Fruit fly (Drosophila melanogaster) whole organism, embryonic: ENCODE results near the gene Ae2.

Experiments used
- ATbp ChIP-seq: fragments of 200-800 bp; sonication (Bioruptor generic); optimal IDR thresholded peaks from 2 replicates; lab custom pipeline; 2017; ENCODE audit warnings: missing biosample characterization, mild to moderate bottlenecking, missing genetic modification characterization, missing genetic modification reagents
- Adf1 ChIP-seq: fragments of 200-800 bp; sonication (Bioruptor generic); IDR thresholded peaks from 2 replicates; pipeline ENCODE4 v1.3.6; 2022; ENCODE audit warnings: missing biosample characterization, missing genetic modification characterization
- Bgb ChIP-seq: fragments of 200-800 bp; sonication (Bioruptor generic); IDR thresholded peaks from 2 replicates; pipeline ENCODE4 v1.3.6; 2022; ENCODE audit warnings: missing biosample characterization, missing genetic modification characterization; ENCODE audit not compliant: partially characterized antibody
- Bteb2 ChIP-seq: fragments of 200-800 bp; sonication (Bioruptor generic); optimal IDR thresholded peaks from 2 replicates; lab custom pipeline; 2016; ENCODE audit warnings: missing biosample characterization, missing genetic modification characterization
- CG11085 ChIP-seq: fragments of 200-800 bp; sonication (Bioruptor generic); IDR thresholded peaks from 2 replicates; pipeline ENCODE4 v1.3.6; 2022; ENCODE audit warnings: missing biosample characterization, missing genetic modification characterization
- CG1233 ChIP-seq: fragments of 200-800 bp; sonication (Bioruptor generic); optimal IDR thresholded peaks from 4 replicates; lab custom pipeline; 2018; ENCODE audit warnings: missing biosample characterization, mild to moderate bottlenecking, missing genetic modification characterization
- CG13894 ChIP-seq: fragments of 200-800 bp; sonication (Bioruptor generic); optimal IDR thresholded peaks from 3 replicates; lab custom pipeline; 2018; ENCODE audit warnings: missing biosample characterization, mild to moderate bottlenecking, missing genetic modification characterization, moderate library complexity
- CG14667 ChIP-seq: fragments of 200-800 bp; sonication (Bioruptor generic); IDR thresholded peaks from 2 replicates; pipeline ENCODE4 v1.3.6; 2022; ENCODE audit warnings: missing biosample characterization, missing genetic modification characterization
- CG14965 ChIP-seq: fragments of 200-800 bp; sonication (Bioruptor generic); optimal IDR thresholded peaks from 2 replicates; lab custom pipeline; 2016; ENCODE audit warnings: missing biosample characterization, missing genetic modification characterization, borderline replicate concordance
- CG15011 ChIP-seq: fragments of 200-800 bp; sonication (Bioruptor generic); optimal IDR thresholded peaks from 3 replicates; lab custom pipeline; 2018; ENCODE audit warnings: missing biosample characterization, mild to moderate bottlenecking, missing genetic modification characterization
- CG1602 ChIP-seq: fragments of 200-800 bp; sonication (Bioruptor generic); optimal IDR thresholded peaks from 3 replicates; lab custom pipeline; 2016; ENCODE audit warnings: missing biosample characterization, missing genetic modification characterization
- CG2199 ChIP-seq: fragments of 200-800 bp; sonication (Bioruptor generic); IDR thresholded peaks from 3 replicates; pipeline ENCODE4 v1.3.6; 2022; ENCODE audit warnings: missing biosample characterization, missing genetic modification characterization
- CG2712 ChIP-seq: fragments of 200-800 bp; optimal IDR thresholded peaks from 3 replicates; lab custom pipeline; 2019; ENCODE audit warnings: missing biosample characterization, mild to moderate bottlenecking, missing genetic modification characterization, moderate library complexity
- CG2875 ChIP-seq: fragments of 200-800 bp; sonication (Bioruptor generic); optimal IDR thresholded peaks from 2 replicates; lab custom pipeline; 2017; ENCODE audit warnings: missing biosample characterization, mild to moderate bottlenecking, missing genetic modification characterization, missing genetic modification reagents
- CG32772 ChIP-seq: fragments of 200-800 bp; sonication (Bioruptor generic); IDR thresholded peaks from 2 replicates; pipeline ENCODE4 v1.3.6; 2022; ENCODE audit warnings: missing biosample characterization, missing genetic modification characterization
- CG33213 ChIP-seq: fragments of 200-800 bp; sonication (Bioruptor generic); optimal IDR thresholded peaks from 3 replicates; lab custom pipeline; 2016; ENCODE audit warnings: missing biosample characterization, missing genetic modification characterization
- CG4617 ChIP-seq: fragments of 200-800 bp; sonication (Bioruptor generic); optimal IDR thresholded peaks from 3 replicates; lab custom pipeline; 2016; ENCODE audit warnings: missing biosample characterization, missing genetic modification characterization, borderline replicate concordance
- CG5245 ChIP-seq: fragments of 200-800 bp; sonication (Bioruptor generic); optimal IDR thresholded peaks from 3 replicates; lab custom pipeline; 2016; ENCODE audit warnings: missing biosample characterization, missing genetic modification characterization
- CG7963 ChIP-seq: fragments of 200-800 bp; sonication (Bioruptor generic); IDR thresholded peaks from 3 replicates; pipeline ENCODE4 v1.3.6; 2022; ENCODE audit warnings: missing biosample characterization, missing genetic modification characterization; ENCODE audit not compliant: partially characterized antibody
- CG8359 ChIP-seq: fragments of 200-800 bp; sonication (Bioruptor generic); optimal IDR thresholded peaks from 2 replicates; lab custom pipeline; 2017; ENCODE audit warnings: missing biosample characterization, mild to moderate bottlenecking, missing genetic modification characterization, borderline replicate concordance
- CG8388 ChIP-seq: fragments of 200-800 bp; sonication (Bioruptor generic); optimal IDR thresholded peaks from 2 replicates; lab custom pipeline; 2019; ENCODE audit warnings: missing biosample characterization, mild to moderate bottlenecking, missing genetic modification characterization, moderate library complexity
- CG9797 ChIP-seq: fragments of 200-800 bp; sonication (Bioruptor generic); optimal IDR thresholded peaks from 3 replicates; lab custom pipeline; 2018; ENCODE audit warnings: missing biosample characterization, mild to moderate bottlenecking, missing genetic modification characterization
- Dad ChIP-seq: fragments of 200-800 bp; sonication (Bioruptor generic); optimal IDR thresholded peaks from 3 replicates; lab custom pipeline; 2016; ENCODE audit warnings: missing biosample characterization, missing genetic modification characterization
- Dip2 ChIP-seq: fragments of 200-800 bp; sonication (Bioruptor generic); IDR thresholded peaks from 2 replicates; pipeline ENCODE4 v1.3.6; 2022; ENCODE audit warnings: missing biosample characterization, missing genetic modification characterization
- Dll ChIP-seq: fragments of 200-800 bp; sonication (Bioruptor generic); IDR thresholded peaks from 4 replicates; pipeline ENCODE4 v1.3.6; 2022; ENCODE audit warnings: missing biosample characterization, missing genetic modification characterization; ENCODE audit not compliant: partially characterized antibody
- Fer1 ChIP-seq: fragments of 200-800 bp; sonication (Bioruptor generic); optimal IDR thresholded peaks from 2 replicates; lab custom pipeline; 2017; ENCODE audit warnings: missing biosample characterization, mild to moderate bottlenecking, missing genetic modification characterization
- NC2α ChIP-seq: fragments of 200-800 bp; sonication (Bioruptor generic); optimal IDR thresholded peaks from 2 replicates; lab custom pipeline; 2016; ENCODE audit warnings: missing biosample characterization, missing genetic modification characterization
- Ravus ChIP-seq: fragments of 200-800 bp; sonication (Bioruptor generic); IDR thresholded peaks from 2 replicates; pipeline ENCODE4 v1.3.6; 2022; ENCODE audit warnings: missing biosample characterization, missing genetic modification characterization
- cg ChIP-seq: fragments of 200-800 bp; sonication (Bioruptor generic); optimal IDR thresholded peaks from 3 replicates; lab custom pipeline; 2019; ENCODE audit warnings: missing biosample characterization, mild to moderate bottlenecking, missing genetic modification characterization, moderate library complexity
- crol ChIP-seq: fragments of 200-800 bp; sonication (Bioruptor generic); IDR thresholded peaks from 2 replicates; pipeline ENCODE4 v1.3.6; 2022; ENCODE audit warnings: missing biosample characterization, missing genetic modification characterization
- da ChIP-seq: fragments of 200-800 bp; sonication (Bioruptor generic); optimal IDR thresholded peaks from 2 replicates; lab custom pipeline; 2016; ENCODE audit warnings: missing biosample characterization, missing genetic modification characterization
- fd96Cb ChIP-seq: fragments of 200-800 bp; sonication (Bioruptor generic); optimal IDR thresholded peaks from 2 replicates; lab custom pipeline; 2018; ENCODE audit warnings: missing biosample characterization, mild to moderate bottlenecking, missing genetic modification characterization, moderate library complexity
- gcm2 ChIP-seq: fragments of 200-800 bp; sonication (Bioruptor generic); optimal IDR thresholded peaks from 2 replicates; lab custom pipeline; 2016; ENCODE audit warnings: missing biosample characterization, missing genetic modification characterization
- her ChIP-seq: fragments of 200-800 bp; sonication (Bioruptor generic); optimal IDR thresholded peaks from 2 replicates; lab custom pipeline; 2016; ENCODE audit warnings: missing biosample characterization, missing genetic modification characterization
- insv ChIP-seq, 2 experiments: fragments of 200-800 bp; sonication (Bioruptor generic); optimal IDR thresholded peaks; 3 replicates each; lab custom pipeline; 2016 to 2018; ENCODE audit warnings: missing biosample characterization in 2 of 2, missing genetic modification characterization in 2 of 2
- kni ChIP-seq: fragments of 200-800 bp; sonication (Bioruptor generic); optimal IDR thresholded peaks from 3 replicates; lab custom pipeline; 2017; ENCODE audit warnings: mild to moderate bottlenecking, missing biosample characterization, missing genetic modification reagents, missing genetic modification characterization
- nom ChIP-seq: fragments of 200-800 bp; sonication (Bioruptor generic); optimal IDR thresholded peaks from 2 replicates; lab custom pipeline; 2017; ENCODE audit warnings: missing biosample characterization, missing genetic modification characterization, mild to moderate bottlenecking, moderate library complexity, missing genetic modification reagents
- onecut ChIP-seq: fragments of 200-800 bp; sonication (Bioruptor generic); IDR thresholded peaks from 2 replicates; pipeline ENCODE4 v1.3.6; 2022; ENCODE audit warnings: missing biosample characterization, missing genetic modification characterization
- ranshi ChIP-seq: fragments of 200-800 bp; sonication (Bioruptor generic); IDR thresholded peaks from 2 replicates; pipeline ENCODE4 v1.3.6; 2022; ENCODE audit warnings: missing biosample characterization, missing genetic modification characterization
- sd ChIP-seq: fragments of 200-800 bp; sonication (Bioruptor generic); optimal IDR thresholded peaks from 3 replicates; lab custom pipeline; 2018; ENCODE audit warnings: missing biosample characterization, mild to moderate bottlenecking, missing genetic modification characterization, moderate library complexity
- seq ChIP-seq: fragments of 200-800 bp; sonication (Bioruptor generic); IDR thresholded peaks from 2 replicates; pipeline ENCODE4 v1.3.6; 2022; ENCODE audit warnings: missing biosample characterization, missing genetic modification characterization
- slp2 ChIP-seq: fragments of 200-800 bp; sonication (Bioruptor generic); optimal IDR thresholded peaks from 2 replicates; lab custom pipeline; 2016; ENCODE audit warnings: missing biosample characterization, missing genetic modification characterization
- sr ChIP-seq: fragments of 200-800 bp; sonication (Bioruptor generic); IDR thresholded peaks from 3 replicates; pipeline ENCODE4 v1.3.6; 2022; ENCODE audit warnings: missing biosample characterization, missing genetic modification characterization
- stwl ChIP-seq: fragments of 200-800 bp; sonication (Bioruptor generic); optimal IDR thresholded peaks from 3 replicates; lab custom pipeline; 2018; ENCODE audit warnings: missing biosample characterization, mild to moderate bottlenecking, missing genetic modification characterization, moderate library complexity
- ttk ChIP-seq: fragments of 200-800 bp; sonication (Bioruptor generic); IDR thresholded peaks from 2 replicates; pipeline ENCODE4 v2.1.2; 2022; ENCODE audit warnings: missing biosample characterization, missing genetic modification characterization
- tup ChIP-seq: fragments of 200-800 bp; sonication (Bioruptor generic); optimal IDR thresholded peaks from 2 replicates; lab custom pipeline; 2016; ENCODE audit warnings: missing biosample characterization, mild to moderate bottlenecking, missing genetic modification characterization, moderate library complexity
- tx ChIP-seq: fragments of 200-800 bp; sonication (Bioruptor generic); optimal IDR thresholded peaks from 2 replicates; lab custom pipeline; 2016; ENCODE audit warnings: missing biosample characterization, missing genetic modification characterization
- zen2 ChIP-seq: fragments of 200-800 bp; sonication (Bioruptor generic); IDR thresholded peaks from 3 replicates; pipeline ENCODE4 v1.3.6; 2022; ENCODE audit warnings: missing biosample characterization, missing genetic modification characterization; ENCODE audit not compliant: partially characterized antibody

The Ae2 gene

dm6 chr3L:9713828-9714536, 49.4 kb upstream of the Ae2 start, which contains the start of gene vsg (continued):
- TF ChIP-seq tx (GFP tag; lab: Kevin White, UChicago) (peak; percentile 6), crol (GFP tag; lab: Robert Waterston, UW) (no peak), Ravus (no peak), CG11085 (GFP tag; lab: Robert Waterston, UW) (no peak; the same call in 1 of the 2 replicates), CG14667 (peak; percentile 63), CG1233 (GFP tag; lab: Kevin White, UChicago) (peak; percentile 71), ATbp (GFP tag; lab: Kevin White, UChicago) (peak; percentile 36), CG2712 (tag; lab: Kevin White, UChicago) (peak; percentile 91), Bgb (GFP tag; lab: Robert Waterston, UW) (peak; percentile 92), CG5245 (GFP tag; lab: Kevin White, UChicago) (peak; percentile 52), Dad (GFP tag; lab: Kevin White, UChicago) (no peak), CG8359 (GFP tag; lab: Kevin White, UChicago) (peak; percentile 3), CG32772 (GFP tag; lab: Robert Waterston, UW) (peak; percentile 59; the same call in 1 of the 2 replicates), ranshi (GFP tag; lab: Robert Waterston, UW) (no peak; the same call in none of the 2 replicates), her (GFP tag; lab: Kevin White, UChicago) (peak; percentile 45), CG14965 (GFP tag; lab: Kevin White, UChicago) (no peak), zen2 (GFP tag; lab: Robert Waterston, UW) (peak; percentile 81), NC2α (GFP tag; lab: Kevin White, UChicago) (no peak), CG1602 (peak; percentile 82), seq (GFP tag; lab: Robert Waterston, UW) (no peak; the same call in 1 of the 2 replicates), Bteb2 (GFP tag; lab: Kevin White, UChicago) (peak; percentile 26), slp2 (GFP tag; lab: Kevin White, UChicago) (peak; percentile 0), CG9797 (GFP tag; lab: Kevin White, UChicago) (peak; percentile 54), tup (no peak), CG8388 (GFP tag; lab: Kevin White, UChicago) (peak; percentile 78), fd96Cb (tag; lab: Kevin White, UChicago) (peak; percentile 80), insv (GFP tag; optimal IDR thresholded peaks at IDR 0.05; lab: Kevin White, UChicago) (peak in 1 of 2 experiments; percentile 61), CG2875 (GFP tag; lab: Kevin White, UChicago) (peak; percentile 51), da (GFP tag; lab: Kevin White, UChicago) (no peak), CG33213 (GFP tag; lab: Kevin White, UChicago) (peak; percentile 33)

dm6 chr3L:9714537-9715144, 48.7 kb upstream of the Ae2 start:
- TF ChIP-seq gcm2 (no peak), kni (GFP tag; lab: Kevin White, UChicago) (peak; percentile 4), Fer1 (GFP tag; lab: Kevin White, UChicago) (no peak), Dll (GFP tag; lab: Robert Waterston, UW) (0 out of 4 replicates have a peak, but pooled peaks have one; percentile 26), CG4617 (peak; percentile 22), sd (tag; lab: Kevin White, UChicago) (peak; percentile 44), onecut (0 out of 2 replicates have a peak, but pooled peaks have one; percentile 3), CG2199 (GFP tag; lab: Robert Waterston, UW) (0 out of 3 replicates have a peak, but pooled peaks have one; percentile 70), Dip2 (no peak), sr (peak; percentile 84), nom (GFP tag; lab: Kevin White, UChicago) (peak; percentile 14), Adf1 (no peak), CG15011 (GFP tag; lab: Kevin White, UChicago) (no peak), stwl (tag; lab: Kevin White, UChicago) (no peak), CG13894 (tag; lab: Kevin White, UChicago) (no peak), ttk (GFP tag; lab: Robert Waterston, UW) (no peak), cg (peak; percentile 100), CG7963 (GFP tag; lab: Robert Waterston, UW) (no peak)
